Worm (Caenorhabditis elegans): ENCODE results near the gene F40G9.18.

- TF ChIP-seq nhr-237 (tag; optimal IDR thresholded peaks at IDR 0.05) (no peak), nhr-12 (tag; optimal IDR thresholded peaks at IDR 0.05) (no peak), nhr-28 (tag; optimal IDR thresholded peaks at IDR 0.05) (no peak), flh-1 (GFP tag; optimal IDR thresholded peaks at IDR 0.05) (no peak), nhr-76 (tag; optimal IDR thresholded peaks at IDR 0.05) (no peak), pha-4 (tag; optimal IDR thresholded peaks at IDR 0.05) (no peak), mab-5 (tag; optimal IDR thresholded peaks at IDR 0.05) (no peak), cnd-1 (tag; optimal IDR thresholded peaks at IDR 0.05) (no peak), snpc-4 (tag; optimal IDR thresholded peaks at IDR 0.05) (no peak), lin-13 (tag; optimal IDR thresholded peaks at IDR 0.05) (no peak)
Observed at ce11 chrIII:132118-132517, 37.3 kb downstream of the F40G9.18 start, which contains the start of gene pals-22.

Measured in whole organism, mixed stage, embryonic.